Worm (Caenorhabditis elegans): ENCODE data around the gene rib-1.

- TF ChIP-seq snpc-4 (tag; optimal IDR thresholded peaks at IDR 0.05): no peak
- TF ChIP-seq egl-27 (tag; optimal IDR thresholded peaks at IDR 0.05): no peak
- TF ChIP-seq R02D3.7 (tag; optimal IDR thresholded peaks at IDR 0.05): no peak
- no peak for TF ChIP-seq nhr-76 (tag; optimal IDR thresholded peaks at IDR 0.05)
- TF ChIP-seq nhr-77 (tag; optimal IDR thresholded peaks at IDR 0.05): no peak
- no peak for TF ChIP-seq fkh-10 (GFP tag; optimal IDR thresholded peaks at IDR 0.05)
- no peak for TF ChIP-seq zag-1 (tag; optimal IDR thresholded peaks at IDR 0.05)
- TF ChIP-seq nhr-11 (tag; optimal IDR thresholded peaks at IDR 0.05): no peak
- TF ChIP-seq nhr-237 (tag; optimal IDR thresholded peaks at IDR 0.05): no peak
- TF ChIP-seq nhr-28 (tag; optimal IDR thresholded peaks at IDR 0.05): no peak
- TF ChIP-seq tbx-2 (tag; optimal IDR thresholded peaks at IDR 0.05): no peak
- TF ChIP-seq sea-2 (GFP tag; optimal IDR thresholded peaks at IDR 0.05): no peak
- no peak for TF ChIP-seq mml-1 (tag; optimal IDR thresholded peaks at IDR 0.05)
- no peak for TF ChIP-seq mdl-1 (tag; optimal IDR thresholded peaks at IDR 0.05)
Measured at ce11 chrIV:11578492-11578891, at the start of gene rib-1.

Measured in whole organism, L3 larva.